Fruit fly (Drosophila melanogaster): ENCODE measurements around the gene gzl.

dm6 chr3R:6373512-6374306 lies 9.0 kb upstream of the gzl start:
- TF ChIP-seq EcR (GFP tag; optimal IDR thresholded peaks at IDR 0.05) (no peak), pan (optimal IDR thresholded peaks at IDR 0.05) (no peak), Dll (optimal IDR thresholded peaks at IDR 0.05) (no peak), CG8478 (optimal IDR thresholded peaks at IDR 0.05) (no peak)
